Worm (Caenorhabditis elegans): ENCODE measurements around the gene nekl-4.

Gene nekl-4

DNA sequence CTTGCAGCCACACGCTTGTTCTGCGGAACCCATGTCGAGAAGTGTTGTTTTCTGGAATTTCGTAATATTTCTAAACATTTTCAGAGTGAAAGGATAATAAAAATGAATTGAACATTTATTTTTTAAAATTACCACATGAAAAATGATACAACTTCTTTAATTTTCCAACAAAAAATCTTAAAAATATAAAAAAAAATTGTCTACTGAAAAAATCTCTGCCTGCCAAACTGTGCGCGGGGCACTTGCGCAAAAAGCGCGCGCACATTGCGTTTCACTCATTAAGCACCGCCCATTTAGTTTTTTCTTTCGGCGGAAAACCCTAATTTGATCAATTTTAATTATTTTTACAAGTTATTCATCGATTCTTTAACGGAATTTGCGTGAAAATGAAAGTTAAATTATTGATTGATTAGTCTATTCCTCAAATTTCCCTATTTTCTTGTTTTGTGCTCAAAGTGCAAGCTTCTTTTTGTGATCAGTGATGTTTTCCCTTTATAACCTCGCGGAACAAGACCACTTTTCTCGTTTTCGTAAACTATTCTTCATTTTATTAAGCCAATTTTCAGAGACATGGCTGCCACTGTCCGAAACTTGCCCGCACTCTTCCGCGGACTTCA, 37.7 kb upstream of the nekl-4 start, which contains the start of the genes nmad-1 and hach-1:
nmad-1 (minus strand) TSS at position 51 of the 617 bp plus-strand sequence.
hach-1 (plus strand) TSS at position 567 of the 617 bp plus-strand sequence.
- TF ChIP-seq tra-4 (tag; optimal IDR thresholded peaks at IDR 0.05), result peak; percentile 77
- TF ChIP-seq F13C5.2 (tag; optimal IDR thresholded peaks at IDR 0.05), result peak; percentile 96
- peak; percentile 78 for TF ChIP-seq hnd-1 (tag; optimal IDR thresholded peaks at IDR 0.05)
- TF ChIP-seq flt-1 (GFP tag; IDR thresholded peaks at IDR 0.05), result peak; percentile 86
- peak; percentile 60 for TF ChIP-seq hmbx-1 (tag; optimal IDR thresholded peaks at IDR 0.05)
- TF ChIP-seq ets-7 (tag; optimal IDR thresholded peaks at IDR 0.05), result peak; percentile 75
- peak; percentile 91 for TF ChIP-seq sea-1 (GFP tag; conservative IDR thresholded peaks at IDR 0.05)
- peak; percentile 91 for TF ChIP-seq ceh-13 (GFP tag; optimal IDR thresholded peaks at IDR 0.05)
- peak; percentile 89 for TF ChIP-seq hmg-4 (GFP tag; optimal IDR thresholded peaks at IDR 0.05)
- peak; percentile 94 for TF ChIP-seq tbx-11 (GFP tag; IDR thresholded peaks at IDR 0.05)
- peak; percentile 89 for TF ChIP-seq tbx-37 (GFP tag; conservative IDR thresholded peaks at IDR 0.05)
- TF ChIP-seq ceh-36 (tag; optimal IDR thresholded peaks at IDR 0.05), result peak; percentile 91
- TF ChIP-seq aly-1 (tag; optimal IDR thresholded peaks at IDR 0.05), result peak; percentile 77
- TF ChIP-seq ama-1 (optimal IDR thresholded peaks at IDR 0.05), result no peak
- peak; percentile 84 for TF ChIP-seq B0310.2 (tag; optimal IDR thresholded peaks at IDR 0.05)
- TF ChIP-seq scrt-1 (GFP tag; IDR thresholded peaks at IDR 0.05), result peak; percentile 93
- TF ChIP-seq pes-1 (GFP tag; IDR thresholded peaks at IDR 0.05), result peak; percentile 94

DNA sequence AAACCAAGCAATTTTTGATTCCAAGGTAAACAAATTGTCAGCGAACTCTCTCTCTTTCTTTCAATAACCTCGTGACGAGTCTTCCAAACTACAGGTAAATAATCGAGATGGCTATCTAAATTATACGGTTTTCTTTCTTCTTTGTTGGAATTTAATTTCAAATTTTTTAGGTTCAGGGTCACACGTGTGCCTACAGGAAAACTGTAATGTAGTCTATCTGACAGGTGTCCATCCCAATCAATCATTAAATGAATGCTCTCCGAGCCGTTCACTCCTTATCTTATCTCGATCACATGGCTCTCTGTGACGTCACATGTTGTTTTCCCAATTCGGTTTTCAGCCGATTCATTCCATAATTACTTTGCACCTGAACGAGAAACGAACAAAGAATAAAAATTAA, 35.8 kb upstream of the nekl-4 start:
- TF ChIP-seq aly-1 (tag; optimal IDR thresholded peaks at IDR 0.05) (no peak), hnd-1 (tag; optimal IDR thresholded peaks at IDR 0.05) (no peak), hmg-4 (GFP tag; optimal IDR thresholded peaks at IDR 0.05) (no peak), scrt-1 (GFP tag; IDR thresholded peaks at IDR 0.05) (no peak), B0310.2 (tag; optimal IDR thresholded peaks at IDR 0.05) (no peak), flt-1 (GFP tag; IDR thresholded peaks at IDR 0.05) (no peak), ama-1 (optimal IDR thresholded peaks at IDR 0.05) (no peak), hmbx-1 (tag; optimal IDR thresholded peaks at IDR 0.05) (no peak), sea-1 (GFP tag; conservative IDR thresholded peaks at IDR 0.05) (no peak), ceh-36 (tag; optimal IDR thresholded peaks at IDR 0.05) (no peak), F13C5.2 (tag; optimal IDR thresholded peaks at IDR 0.05) (no peak), tra-4 (tag; optimal IDR thresholded peaks at IDR 0.05) (no peak), ceh-13 (GFP tag; optimal IDR thresholded peaks at IDR 0.05) (no peak), tbx-37 (GFP tag; conservative IDR thresholded peaks at IDR 0.05) (no peak), ets-7 (tag; optimal IDR thresholded peaks at IDR 0.05) (no peak), tbx-11 (GFP tag; IDR thresholded peaks at IDR 0.05) (no peak), pes-1 (GFP tag; IDR thresholded peaks at IDR 0.05) (no peak)

DNA sequence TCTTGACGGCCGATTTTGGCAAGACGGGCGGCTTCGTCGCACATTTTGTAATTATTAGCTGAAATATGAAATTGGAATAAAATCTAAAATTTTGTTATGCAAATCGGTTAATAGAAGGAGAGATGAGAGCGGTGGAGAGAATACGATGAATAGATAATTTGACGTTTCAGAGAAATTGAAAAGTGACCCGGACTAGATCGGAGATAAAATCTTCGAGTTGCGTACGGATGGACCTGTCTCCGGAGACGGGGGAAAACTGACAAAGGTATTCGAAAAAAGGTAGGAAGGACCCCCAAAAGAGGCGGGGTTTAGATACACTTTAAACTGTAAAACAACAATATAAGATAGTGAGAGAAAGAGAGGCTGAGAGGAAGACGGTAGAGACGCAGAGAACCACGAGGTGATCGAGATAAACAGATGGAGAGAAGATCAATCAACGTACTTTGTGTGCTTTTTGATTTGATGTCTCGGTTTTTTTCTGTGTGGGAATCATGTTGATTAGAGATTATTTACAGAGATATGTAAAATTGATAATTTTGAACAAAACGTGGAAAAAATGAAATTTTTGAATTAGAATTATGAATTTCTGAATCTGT, 34.8 kb upstream of the nekl-4 start, which contains the start of gene F09F7.6:
F09F7.6 (minus strand) TSS at position 64 of the 596 bp plus-strand sequence.
- no peak for TF ChIP-seq pes-1 (GFP tag; IDR thresholded peaks at IDR 0.05)
- no peak for TF ChIP-seq flt-1 (GFP tag; IDR thresholded peaks at IDR 0.05)
- TF ChIP-seq sea-1 (GFP tag; conservative IDR thresholded peaks at IDR 0.05), result no peak
- no peak for TF ChIP-seq B0310.2 (tag; optimal IDR thresholded peaks at IDR 0.05)
- no peak for TF ChIP-seq hmg-4 (GFP tag; optimal IDR thresholded peaks at IDR 0.05)
- no peak for TF ChIP-seq hmbx-1 (tag; optimal IDR thresholded peaks at IDR 0.05)
- no peak for TF ChIP-seq aly-1 (tag; optimal IDR thresholded peaks at IDR 0.05)
- no peak for TF ChIP-seq ama-1 (optimal IDR thresholded peaks at IDR 0.05)
- no peak for TF ChIP-seq tbx-11 (GFP tag; IDR thresholded peaks at IDR 0.05)
- no peak for TF ChIP-seq F13C5.2 (tag; optimal IDR thresholded peaks at IDR 0.05)
- no peak for TF ChIP-seq tra-4 (tag; optimal IDR thresholded peaks at IDR 0.05)
- no peak for TF ChIP-seq tbx-37 (GFP tag; conservative IDR thresholded peaks at IDR 0.05)
- TF ChIP-seq ceh-13 (GFP tag; optimal IDR thresholded peaks at IDR 0.05), result no peak
- TF ChIP-seq scrt-1 (GFP tag; IDR thresholded peaks at IDR 0.05), result no peak
- no peak for TF ChIP-seq ets-7 (tag; optimal IDR thresholded peaks at IDR 0.05)
- no peak for TF ChIP-seq ceh-36 (tag; optimal IDR thresholded peaks at IDR 0.05)
- TF ChIP-seq hnd-1 (tag; optimal IDR thresholded peaks at IDR 0.05), result no peak

DNA sequence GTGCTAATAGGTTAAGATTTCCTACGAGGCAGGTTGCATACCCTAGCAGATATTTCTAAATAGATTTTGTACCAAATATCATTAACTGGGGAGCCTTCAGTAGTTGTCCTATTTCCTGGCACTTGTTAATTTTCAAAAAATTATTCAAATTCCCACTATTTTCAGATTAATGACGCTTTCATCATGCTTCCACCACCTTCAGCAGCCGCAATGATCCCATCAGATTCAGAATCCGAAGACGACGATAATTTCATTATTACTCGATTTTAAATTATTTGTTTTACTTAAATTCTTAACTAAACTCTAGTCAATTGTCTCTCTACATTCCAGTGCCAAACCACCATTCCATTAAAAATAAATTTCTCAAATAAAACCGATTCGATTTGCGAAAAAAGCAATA, 33.5 kb upstream of the nekl-4 start:
- TF ChIP-seq hmg-4 (GFP tag; optimal IDR thresholded peaks at IDR 0.05) (no peak), aly-1 (tag; optimal IDR thresholded peaks at IDR 0.05) (no peak)

DNA sequence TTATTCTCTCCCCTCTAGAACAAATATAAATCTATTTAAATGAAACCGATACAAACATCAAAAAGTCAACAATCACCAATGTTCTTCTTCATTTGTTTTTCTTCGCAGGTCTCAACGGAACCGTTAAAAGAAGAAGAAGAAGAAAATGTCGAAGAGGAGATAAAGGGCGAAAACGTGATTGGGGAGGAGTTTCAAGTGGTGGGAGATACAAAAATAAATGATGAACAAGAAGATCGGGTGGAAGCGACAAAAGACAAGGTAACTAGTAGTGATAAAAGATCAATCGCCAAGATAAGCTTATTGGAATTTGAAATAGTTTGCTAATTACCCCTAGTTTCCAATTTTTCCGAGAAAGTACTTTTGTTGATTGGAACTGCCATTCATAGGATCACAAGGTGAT, 32.9 kb upstream of the nekl-4 start:
- no peak for TF ChIP-seq aly-1 (tag; optimal IDR thresholded peaks at IDR 0.05)

DNA sequence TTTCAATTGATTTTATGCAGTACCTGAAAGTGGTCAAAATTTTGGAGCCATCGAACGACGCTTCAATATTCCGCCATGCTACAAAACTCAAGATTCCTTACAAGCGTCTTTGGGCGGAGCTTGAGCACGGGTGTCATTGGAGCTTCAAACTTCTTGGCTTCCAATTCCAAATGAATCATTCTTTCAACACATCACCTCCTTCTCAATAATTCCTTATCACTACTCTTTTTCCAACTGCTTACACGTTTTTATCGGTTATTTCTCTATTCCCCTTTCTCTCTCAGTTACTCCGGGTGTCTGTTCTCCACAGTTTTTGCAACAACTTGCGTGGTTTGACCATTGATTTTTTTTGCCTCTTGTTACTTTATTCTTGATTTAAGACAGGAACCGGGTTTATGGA, 29.4 kb upstream of the nekl-4 start, which contains the start of gene F09F7.5:
F09F7.5 (plus strand) TSS at position 258 of the 400 bp plus-strand sequence.
- TF ChIP-seq flt-1 (GFP tag; IDR thresholded peaks at IDR 0.05) (no peak), ceh-13 (GFP tag; optimal IDR thresholded peaks at IDR 0.05) (no peak), F13C5.2 (tag; optimal IDR thresholded peaks at IDR 0.05) (no peak), ama-1 (optimal IDR thresholded peaks at IDR 0.05) (no peak), scrt-1 (GFP tag; IDR thresholded peaks at IDR 0.05) (no peak), hmbx-1 (tag; optimal IDR thresholded peaks at IDR 0.05) (no peak), tbx-11 (GFP tag; IDR thresholded peaks at IDR 0.05) (no peak)

DNA sequence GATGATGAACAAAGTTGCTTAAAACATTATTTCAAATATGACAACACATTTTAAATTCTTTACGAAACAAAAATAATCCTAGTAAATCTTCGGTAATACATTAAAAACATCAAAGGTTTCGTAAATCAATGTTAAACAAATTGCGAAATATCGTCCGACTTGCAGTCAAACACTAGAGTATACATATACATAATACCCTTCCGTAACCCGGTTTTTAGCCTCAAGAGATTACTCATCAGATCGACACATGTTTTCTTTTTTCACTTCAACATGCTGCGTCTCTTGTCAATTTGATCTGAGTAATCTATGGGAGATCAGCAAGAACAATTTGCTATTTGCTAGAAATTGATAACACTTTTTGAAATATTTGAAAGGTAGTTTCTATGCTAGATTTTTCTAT, 29.0 kb upstream of the nekl-4 start:
- TF ChIP-seq B0310.2 (tag; optimal IDR thresholded peaks at IDR 0.05) (no peak), ets-7 (tag; optimal IDR thresholded peaks at IDR 0.05) (no peak), F13C5.2 (tag; optimal IDR thresholded peaks at IDR 0.05) (no peak), tbx-37 (GFP tag; conservative IDR thresholded peaks at IDR 0.05) (no peak), hmg-4 (GFP tag; optimal IDR thresholded peaks at IDR 0.05) (no peak), hnd-1 (tag; optimal IDR thresholded peaks at IDR 0.05) (no peak), ceh-36 (tag; optimal IDR thresholded peaks at IDR 0.05) (no peak), scrt-1 (GFP tag; IDR thresholded peaks at IDR 0.05) (no peak), hmbx-1 (tag; optimal IDR thresholded peaks at IDR 0.05) (no peak), ceh-13 (GFP tag; optimal IDR thresholded peaks at IDR 0.05) (no peak), pes-1 (GFP tag; IDR thresholded peaks at IDR 0.05) (no peak), tra-4 (tag; optimal IDR thresholded peaks at IDR 0.05) (no peak), aly-1 (tag; optimal IDR thresholded peaks at IDR 0.05) (no peak), tbx-11 (GFP tag; IDR thresholded peaks at IDR 0.05) (no peak)

All from whole organism, early embryonic.